Fruit fly (Drosophila melanogaster) whole organism, embryonic: ENCODE measurements around the gene D1.

Experiments used
- Abd-B ChIP-seq: fragments of 200-800 bp; sonication (Bioruptor generic); optimal IDR thresholded peaks from 2 replicates; lab custom pipeline; 2018; ENCODE audit warnings: missing biosample characterization, mild to moderate bottlenecking, missing genetic modification characterization, moderate library complexity
- Adf1 ChIP-seq: fragments of 200-800 bp; sonication (Bioruptor generic); IDR thresholded peaks from 2 replicates; pipeline ENCODE4 v1.3.6; 2022; ENCODE audit warnings: missing biosample characterization, missing genetic modification characterization
- C15 ChIP-seq: fragments of 200-800 bp; sonication (Bioruptor generic); IDR thresholded peaks from 3 replicates; pipeline ENCODE4 v1.3.6; 2022; ENCODE audit warnings: missing biosample characterization, missing genetic modification characterization
- CG11247 ChIP-seq: fragments of 200-800 bp; sonication (Bioruptor generic); IDR thresholded peaks from 2 replicates; pipeline ENCODE4 v1.3.6; 2022; ENCODE audit warnings: missing biosample characterization, missing genetic modification characterization
- CG11456 ChIP-seq: fragments of 200-800 bp; sonication (Bioruptor generic); IDR thresholded peaks from 3 replicates; pipeline ENCODE4 v1.3.6; 2022; ENCODE audit warnings: missing biosample characterization, missing genetic modification characterization
- CG12071 ChIP-seq: fragments of 200-800 bp; sonication (Bioruptor generic); optimal IDR thresholded peaks from 3 replicates; lab custom pipeline; 2018; ENCODE audit warnings: missing biosample characterization, mild to moderate bottlenecking, missing genetic modification characterization
- CG12155 ChIP-seq: fragments of 200-800 bp; sonication (Bioruptor generic); optimal IDR thresholded peaks from 3 replicates; lab custom pipeline; 2016; ENCODE audit warnings: missing biosample characterization, missing genetic modification characterization
- CG1233 ChIP-seq: fragments of 200-800 bp; sonication (Bioruptor generic); optimal IDR thresholded peaks from 4 replicates; lab custom pipeline; 2018; ENCODE audit warnings: missing biosample characterization, mild to moderate bottlenecking, missing genetic modification characterization
- CG13424 ChIP-seq: fragments of 200-800 bp; sonication (Bioruptor generic); optimal IDR thresholded peaks from 2 replicates; lab custom pipeline; 2019; ENCODE audit warnings: missing biosample characterization, mild to moderate bottlenecking, missing genetic modification characterization, moderate library complexity
- CG13624 ChIP-seq: fragments of 200-800 bp; sonication (Bioruptor generic); optimal IDR thresholded peaks from 2 replicates; lab custom pipeline; 2016; ENCODE audit warnings: missing biosample characterization, missing genetic modification characterization
- CG15514 ChIP-seq: fragments of 200-800 bp; sonication (Bioruptor generic); optimal IDR thresholded peaks from 3 replicates; lab custom pipeline; 2017; ENCODE audit warnings: missing biosample characterization, missing genetic modification characterization, mild to moderate bottlenecking, moderate library complexity, missing genetic modification reagents
- CG17328 ChIP-seq: fragments of 200-800 bp; sonication (Bioruptor generic); IDR thresholded peaks from 2 replicates; pipeline ENCODE4 v1.3.6; 2022; ENCODE audit warnings: missing biosample characterization, missing genetic modification characterization
- CG2129 ChIP-seq: fragments of 200-800 bp; sonication (Bioruptor generic); IDR thresholded peaks from 2 replicates; pipeline ENCODE4 v1.3.6; 2022; ENCODE audit warnings: missing biosample characterization, missing genetic modification characterization; ENCODE audit not compliant: partially characterized antibody
- CG30020 ChIP-seq: fragments of 200-800 bp; optimal IDR thresholded peaks from 2 replicates; lab custom pipeline; 2019; ENCODE audit warnings: missing biosample characterization, mild to moderate bottlenecking, missing genetic modification characterization, moderate library complexity
- CG33213 ChIP-seq: fragments of 200-800 bp; sonication (Bioruptor generic); optimal IDR thresholded peaks from 3 replicates; lab custom pipeline; 2016; ENCODE audit warnings: missing biosample characterization, missing genetic modification characterization
- CG3407 ChIP-seq: fragments of 200-800 bp; sonication (Bioruptor generic); optimal IDR thresholded peaks from 2 replicates; lab custom pipeline; 2018; ENCODE audit warnings: missing biosample characterization, mild to moderate bottlenecking, missing genetic modification characterization
- CG3847 ChIP-seq: fragments of 200-800 bp; sonication (Bioruptor generic); IDR thresholded peaks from 2 replicates; pipeline ENCODE4 v1.3.6; 2022; ENCODE audit warnings: missing biosample characterization, missing genetic modification characterization
- CG4404 ChIP-seq: fragments of 200-800 bp; sonication (Bioruptor generic); IDR thresholded peaks from 2 replicates; pipeline ENCODE4 v1.3.6; 2022; ENCODE audit warnings: missing biosample characterization, missing genetic modification characterization
- CG4854 ChIP-seq: fragments of 200-800 bp; sonication (Bioruptor generic); optimal IDR thresholded peaks from 2 replicates; lab custom pipeline; 2016; ENCODE audit warnings: missing biosample characterization, missing genetic modification characterization, inconsistent platforms
- CG5245 ChIP-seq: fragments of 200-800 bp; sonication (Bioruptor generic); optimal IDR thresholded peaks from 3 replicates; lab custom pipeline; 2016; ENCODE audit warnings: missing biosample characterization, missing genetic modification characterization
- CG6254 ChIP-seq: fragments of 200-800 bp; sonication (Bioruptor generic); optimal IDR thresholded peaks from 3 replicates; lab custom pipeline; 2017; ENCODE audit warnings: mild to moderate bottlenecking, missing biosample characterization, missing genetic modification reagents, missing genetic modification characterization
- CG6272 ChIP-seq: fragments of 200-800 bp; sonication (Bioruptor generic); IDR thresholded peaks from 2 replicates; pipeline ENCODE4 v1.3.6; 2022; ENCODE audit warnings: missing biosample characterization, missing genetic modification characterization
- CG6813 ChIP-seq: fragments of 200-800 bp; sonication (Bioruptor generic); optimal IDR thresholded peaks from 2 replicates; lab custom pipeline; 2017; ENCODE audit warnings: missing biosample characterization, missing genetic modification characterization, mild to moderate bottlenecking, moderate library complexity, missing genetic modification reagents
- CG9797 ChIP-seq: fragments of 200-800 bp; sonication (Bioruptor generic); optimal IDR thresholded peaks from 3 replicates; lab custom pipeline; 2018; ENCODE audit warnings: missing biosample characterization, mild to moderate bottlenecking, missing genetic modification characterization
- CG9932 ChIP-seq: fragments of 200-800 bp; sonication (Bioruptor generic); IDR thresholded peaks from 2 replicates; pipeline ENCODE4 v1.3.6; 2022; ENCODE audit warnings: missing biosample characterization, missing genetic modification characterization
- Chrac-16 ChIP-seq: fragments of 200-800 bp; sonication (Bioruptor generic); optimal IDR thresholded peaks from 3 replicates; lab custom pipeline; 2016; ENCODE audit warnings: missing biosample characterization, missing genetic modification characterization
- Deaf1 ChIP-seq: fragments of 200-800 bp; optimal IDR thresholded peaks from 3 replicates; lab custom pipeline; 2019; ENCODE audit warnings: missing biosample characterization, mild to moderate bottlenecking, missing genetic modification characterization, moderate library complexity
- Dek ChIP-seq: fragments of 200-800 bp; sonication (Bioruptor generic); optimal IDR thresholded peaks from 3 replicates; lab custom pipeline; 2019; ENCODE audit warnings: missing biosample characterization, mild to moderate bottlenecking, missing genetic modification characterization, moderate library complexity
- Dip2 ChIP-seq: fragments of 200-800 bp; sonication (Bioruptor generic); IDR thresholded peaks from 2 replicates; pipeline ENCODE4 v1.3.6; 2022; ENCODE audit warnings: missing biosample characterization, missing genetic modification characterization
- Dref ChIP-seq: fragments of 200-800 bp; sonication (Bioruptor generic); IDR thresholded peaks from 2 replicates; pipeline ENCODE4 v1.3.6; 2022; ENCODE audit warnings: missing biosample characterization, missing genetic modification characterization
- ERR ChIP-seq: fragments of 200-800 bp; sonication (Bioruptor generic); optimal IDR thresholded peaks from 2 replicates; lab custom pipeline; 2016; ENCODE audit warnings: missing biosample characterization, missing genetic modification characterization
- Ets97D ChIP-seq: fragments of 200-800 bp; sonication (Bioruptor generic); optimal IDR thresholded peaks from 3 replicates; lab custom pipeline; 2016; ENCODE audit warnings: missing biosample characterization, missing genetic modification characterization
- Hr3 ChIP-seq: fragments of 200-800 bp; sonication (Bioruptor generic); optimal IDR thresholded peaks from 3 replicates; lab custom pipeline; 2016; ENCODE audit warnings: missing biosample characterization, missing genetic modification characterization
- Hr51 ChIP-seq, 2 experiments: fragments of 200-800 bp; sonication (Bioruptor generic); optimal IDR thresholded peaks; 2 replicates in 1 of 2; 3 replicates in 1 of 2; lab custom pipeline; 2016 to 2018; ENCODE audit warnings: missing biosample characterization in 2 of 2, missing genetic modification characterization in 2 of 2, mild to moderate bottlenecking in 1 of 2, moderate library complexity in 1 of 2
- MBD-R2 ChIP-seq: fragments of 200-800 bp; sonication (Bioruptor generic); IDR thresholded peaks from 2 replicates; pipeline ENCODE4 v1.3.6; 2022; ENCODE audit warnings: missing biosample characterization, missing genetic modification characterization
- Opbp ChIP-seq: fragments of 200-800 bp; sonication (Bioruptor generic); IDR thresholded peaks from 3 replicates; pipeline ENCODE4 v1.3.6; 2022; ENCODE audit warnings: missing biosample characterization, missing genetic modification characterization; ENCODE audit not compliant: partially characterized antibody
- aop ChIP-seq: fragments of 200-800 bp; sonication (Bioruptor generic); IDR thresholded peaks from 2 replicates; pipeline ENCODE4 v1.3.6; 2022; ENCODE audit warnings: missing biosample characterization, missing genetic modification characterization
- bcd ChIP-seq: fragments of 200-800 bp; sonication (Bioruptor generic); optimal IDR thresholded peaks from 2 replicates; lab custom pipeline; 2017; ENCODE audit warnings: missing biosample characterization, mild to moderate bottlenecking, missing genetic modification characterization
- caup ChIP-seq: fragments of 200-800 bp; sonication (Bioruptor generic); optimal IDR thresholded peaks from 3 replicates; lab custom pipeline; 2017; ENCODE audit warnings: missing biosample characterization, mild to moderate bottlenecking, missing genetic modification characterization, moderate library complexity; ENCODE audit not compliant: severe bottlenecking
- dm ChIP-seq: fragments of 200-800 bp; sonication (Bioruptor generic); optimal IDR thresholded peaks from 3 replicates; lab custom pipeline; 2016; ENCODE audit warnings: missing biosample characterization, missing genetic modification characterization
- fru ChIP-seq: fragments of >200 bp; optimal IDR thresholded peaks from 2 replicates; lab custom pipeline; 2017
- gce ChIP-seq: fragments of 200-800 bp; sonication (Bioruptor generic); IDR thresholded peaks from 3 replicates; pipeline ENCODE4 v1.3.6; 2022; ENCODE audit warnings: missing biosample characterization, missing genetic modification characterization
- gcm ChIP-seq: fragments of 200-800 bp; sonication (Bioruptor generic); optimal IDR thresholded peaks from 2 replicates; lab custom pipeline; 2019; ENCODE audit warnings: missing biosample characterization, mild to moderate bottlenecking, missing genetic modification characterization, moderate library complexity
- gsb-n ChIP-seq: fragments of 200-800 bp; sonication (Bioruptor generic); optimal IDR thresholded peaks from 3 replicates; lab custom pipeline; 2018; ENCODE audit warnings: missing biosample characterization, mild to moderate bottlenecking, missing genetic modification characterization
- gt ChIP-seq: fragments of 200-800 bp; sonication (Bioruptor generic); IDR thresholded peaks from 2 replicates; pipeline ENCODE4 v1.3.6; 2022; ENCODE audit warnings: missing biosample characterization, missing genetic modification characterization
- luna ChIP-seq: fragments of 200-800 bp; sonication (Bioruptor generic); optimal IDR thresholded peaks from 2 replicates; lab custom pipeline; 2016; ENCODE audit warnings: missing biosample characterization, missing genetic modification characterization
- org-1 ChIP-seq: fragments of 200-800 bp; sonication (Bioruptor generic); optimal IDR thresholded peaks from 2 replicates; lab custom pipeline; 2017; ENCODE audit warnings: missing biosample characterization, missing genetic modification characterization
- pfk ChIP-seq: fragments of 200-800 bp; sonication (Bioruptor generic); optimal IDR thresholded peaks from 2 replicates; lab custom pipeline; 2018; ENCODE audit warnings: missing biosample characterization, mild to moderate bottlenecking, missing genetic modification characterization, moderate library complexity
- sc ChIP-seq, 3 experiments: fragments of >200 bp in 2 of 3; fragments of 200-800 bp in 1 of 3; sonication (Bioruptor generic) in 1 of 3; optimal IDR thresholded peaks; 2 replicates in 2 of 3; 3 replicates in 1 of 3; lab custom pipeline; 2017; ENCODE audit warnings: mild to moderate bottlenecking in 1 of 3, missing biosample characterization in 1 of 3, missing genetic modification characterization in 1 of 3, missing genetic modification reagents in 1 of 3
- sqz ChIP-seq: fragments of 200-800 bp; sonication (Bioruptor generic); optimal IDR thresholded peaks from 3 replicates; lab custom pipeline; 2018; ENCODE audit warnings: missing biosample characterization, mild to moderate bottlenecking, missing genetic modification characterization

D1 gene

DNA sequence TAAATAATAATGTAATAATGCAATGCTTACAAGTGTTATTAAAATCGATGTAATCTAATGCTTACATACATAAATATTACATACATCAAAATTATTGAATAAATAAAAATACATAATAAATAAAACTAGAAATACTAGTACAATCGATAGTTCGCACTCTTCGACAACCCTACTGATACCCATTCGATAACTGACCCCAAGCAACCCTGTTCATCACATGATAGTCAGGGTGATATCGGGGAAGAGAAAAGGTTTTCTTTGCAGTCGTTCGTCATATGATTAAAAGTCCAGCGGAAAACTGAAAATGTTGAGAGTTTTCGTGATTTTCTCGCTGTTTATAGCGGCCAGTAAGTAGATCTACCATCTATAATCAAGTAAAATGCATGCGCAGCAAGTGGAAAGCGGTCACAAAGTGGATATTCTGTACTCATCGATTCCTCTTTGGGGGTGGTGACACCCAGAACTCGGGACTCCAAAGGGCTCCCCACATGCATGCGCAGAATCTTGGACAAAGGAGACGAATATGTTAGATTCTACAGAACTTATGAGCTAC lies 20.0 kb upstream of the D1 start, which contains the start of gene ATP6AP2 (continued):
- TF ChIP-seq gt (GFP tag; lab: Robert Waterston, UW) (no peak), CG5245 (GFP tag; lab: Kevin White, UChicago) (peak; percentile 6), C15 (GFP tag; lab: Robert Waterston, UW) (0 out of 3 replicates have a peak, but pooled peaks have one; percentile 28), caup (peak; percentile 56), gsb-n (tag; lab: Kevin White, UChicago) (no peak), aop (GFP tag; lab: Robert Waterston, UW) (no peak), gce (GFP tag; lab: Robert Waterston, UW) (no peak), CG6254 (no peak), Adf1 (GFP tag; lab: Robert Waterston, UW) (peak; percentile 32; the same call in 1 of the 2 replicates), CG9932 (peak; percentile 84), Abd-B (no peak), ERR (GFP tag; lab: Kevin White, UChicago) (no peak), sqz (GFP tag; lab: Kevin White, UChicago) (no peak), luna (GFP tag; lab: Kevin White, UChicago) (no peak), CG13624 (GFP tag; lab: Kevin White, UChicago) (peak; percentile 6), Dref (GFP tag; lab: Robert Waterston, UW) (peak; percentile 96), CG3847 (GFP tag; lab: Robert Waterston, UW) (peak; percentile 74), Hr51 (GFP tag; optimal IDR thresholded peaks at IDR 0.05; lab: Kevin White, UChicago) (no peak), CG4854 (peak; percentile 5), CG3407 (peak; percentile 22), CG6272 (peak; percentile 28; the same call in 1 of the 2 replicates), Chrac-16 (GFP tag; lab: Kevin White, UChicago) (peak; percentile 44), Ets97D (GFP tag; lab: Kevin White, UChicago) (peak; percentile 79), pfk (GFP tag; lab: Kevin White, UChicago) (peak; percentile 41), MBD-R2 (GFP tag; lab: Robert Waterston, UW) (peak; percentile 87), sc (optimal IDR thresholded peaks at IDR 0.05; lab: Kevin White, UChicago) (no peak), sc (GFP tag; optimal IDR thresholded peaks at IDR 0.05; lab: Kevin White, UChicago) (no peak), fru (no peak), CG11456 (GFP tag; lab: Robert Waterston, UW) (peak; percentile 72; the same call in 2 of the 3 replicates), CG11247 (GFP tag; lab: Robert Waterston, UW) (peak; percentile 67), Dek (tag; lab: Kevin White, UChicago) (peak; percentile 70), CG9797 (GFP tag; lab: Kevin White, UChicago) (peak; percentile 24), CG1233 (GFP tag; lab: Kevin White, UChicago) (peak; percentile 2), Dip2 (GFP tag; lab: Robert Waterston, UW) (no peak), org-1 (no peak), CG15514 (GFP tag; lab: Kevin White, UChicago) (peak; percentile 59), Hr3 (peak; percentile 52), CG13424 (tag; lab: Kevin White, UChicago) (peak; percentile 72), CG33213 (peak; percentile 10), Deaf1 (tag; lab: Kevin White, UChicago) (no peak), CG2129 (GFP tag; lab: Robert Waterston, UW) (peak; percentile 51), bcd (GFP tag; lab: Kevin White, UChicago) (peak; percentile 36), CG17328 (GFP tag; lab: Robert Waterston, UW) (peak; percentile 61; the same call in 1 of the 2 replicates), dm (GFP tag; lab: Kevin White, UChicago) (peak; percentile 32), CG30020 (tag; lab: Kevin White, UChicago) (peak; percentile 84), CG6813 (GFP tag; lab: Kevin White, UChicago) (no peak), Opbp (GFP tag; lab: Robert Waterston, UW) (peak; percentile 85; the same call in 2 of the 3 replicates), gcm (GFP tag; lab: Kevin White, UChicago) (peak; percentile 13), CG4404 (no peak), CG12071 (GFP tag; lab: Kevin White, UChicago) (no peak), CG12155 (peak; percentile 52)
